Worm (Caenorhabditis elegans) whole organism, L1 larva: ENCODE results near the gene K07F5.7.

Experiments
- C16A3.4 ChIP-seq: fragments of 150-350 bp; optimal IDR thresholded peaks from 2 replicates; lab custom pipeline; 2014; ENCODE audit warnings: missing biosample characterization, missing genetic modification characterization
- F16B12.6 ChIP-seq: fragments of 150-350 bp; optimal IDR thresholded peaks from 2 replicates; lab custom pipeline; 2014; ENCODE audit warnings: missing biosample characterization, missing genetic modification characterization
- aha-1 ChIP-seq: fragments of 150-350 bp; optimal IDR thresholded peaks from 2 replicates; lab custom pipeline; 2014; ENCODE audit warnings: missing biosample characterization, missing genetic modification characterization
- aly-2 ChIP-seq: fragments of 150-350 bp; optimal IDR thresholded peaks from 2 replicates; lab custom pipeline; 2014; ENCODE audit warnings: missing biosample characterization, missing genetic modification characterization
- ama-1 ChIP-seq: fragments of 150-350 bp; optimal IDR thresholded peaks from 2 replicates; lab custom pipeline; 2014
- blmp-1 ChIP-seq: fragments of 150-350 bp; optimal IDR thresholded peaks from 2 replicates; lab custom pipeline; 2014; ENCODE audit warnings: missing biosample characterization, missing genetic modification characterization
- ceh-63 ChIP-seq: fragments of 200-800 bp; sonication (Bioruptor generic); optimal IDR thresholded peaks from 2 replicates; lab custom pipeline; 2018; ENCODE audit warnings: mild to moderate bottlenecking, missing genetic modification characterization, missing compliant biosample characterization
- ceh-8 ChIP-seq: fragments of 200-800 bp; sonication (Bioruptor generic); optimal IDR thresholded peaks from 2 replicates; lab custom pipeline; 2018; ENCODE audit warnings: mild to moderate bottlenecking, missing genetic modification characterization, moderate library complexity, missing compliant biosample characterization
- ceh-82 ChIP-seq, 3 experiments: fragments of 150-350 bp in 1 of 3; sonication (generic microtip) in 2 of 3; optimal IDR thresholded peaks; 2 replicates each; lab custom pipeline; 2014 to 2017; ENCODE audit warnings: missing biosample characterization in 3 of 3, missing genetic modification characterization in 3 of 3
- ceh-90 ChIP-seq: sonication (generic microtip); optimal IDR thresholded peaks from 2 replicates; lab custom pipeline; 2016; ENCODE audit warnings: missing genetic modification characterization, missing compliant biosample characterization
- dpl-1 ChIP-seq, 3 experiments: fragments of 150-350 bp in 2 of 3; sonication (generic microtip) in 1 of 3; optimal IDR thresholded peaks; 2 replicates each; lab custom pipeline; 2014 to 2017; ENCODE audit warnings: missing biosample characterization in 3 of 3, missing genetic modification characterization in 3 of 3, missing genetic modification reagents in 3 of 3
- efl-1 ChIP-seq, 4 experiments: fragments of 150-350 bp; optimal IDR thresholded peaks in 3 of 4; peaks in 1 of 4; 1 replicate in 1 of 4; 2 replicates in 3 of 4; lab custom pipeline; 2014; ENCODE audit warnings: missing biosample characterization in 2 of 4, missing genetic modification characterization in 2 of 4, missing genetic modification reagents in 2 of 4
- efl-3 ChIP-seq: fragments of 200-800 bp; sonication (Bioruptor generic); optimal IDR thresholded peaks from 2 replicates; lab custom pipeline; 2018; ENCODE audit warnings: mild to moderate bottlenecking, missing genetic modification characterization, missing compliant biosample characterization
- elt-3 ChIP-seq, 6 experiments: fragments of 150-350 bp in 1 of 6; sonication (generic microtip); optimal IDR thresholded peaks; 2 replicates each; lab custom pipeline; 2017 to 2018; ENCODE audit warnings: missing biosample characterization in 6 of 6, missing genetic modification characterization in 6 of 6, inconsistent platforms in 1 of 6
- ets-5 ChIP-seq: fragments of 200-800 bp; sonication (Bioruptor generic); IDR thresholded peaks from 2 replicates; pipeline ENCODE4 v1.3.6; 2022; ENCODE audit warnings: missing genetic modification characterization, missing compliant biosample characterization
- fkh-4 ChIP-seq: sonication (generic microtip); optimal IDR thresholded peaks from 2 replicates; lab custom pipeline; 2016; ENCODE audit warnings: missing compliant biosample characterization, missing genetic modification characterization, borderline replicate concordance
- grh-1 ChIP-seq: fragments of 200-800 bp; sonication (Bioruptor generic); IDR thresholded peaks from 2 replicates; pipeline ENCODE4 v1.3.6; 2022; ENCODE audit warnings: missing genetic modification reagents, missing genetic modification characterization, missing compliant biosample characterization
- hlh-17 ChIP-seq: fragments of 200-800 bp; sonication (Bioruptor generic); optimal IDR thresholded peaks from 2 replicates; lab custom pipeline; 2018; ENCODE audit warnings: missing genetic modification characterization, mild to moderate bottlenecking, missing compliant biosample characterization, moderate library complexity, borderline replicate concordance
- hlh-4 ChIP-seq: sonication (generic microtip); optimal IDR thresholded peaks from 2 replicates; lab custom pipeline; 2016; ENCODE audit warnings: mild to moderate bottlenecking, missing genetic modification characterization, missing compliant biosample characterization
- hpl-2 ChIP-seq: fragments of 150-350 bp; optimal IDR thresholded peaks from 2 replicates; lab custom pipeline; 2014; ENCODE audit warnings: missing biosample characterization, missing genetic modification reagents, missing genetic modification characterization
- isw-1 ChIP-seq: fragments of 200-800 bp; sonication (Bioruptor generic); IDR thresholded peaks from 2 replicates; pipeline ENCODE4 v1.3.6; 2022; ENCODE audit warnings: missing genetic modification characterization, missing compliant biosample characterization
- lin-13 ChIP-seq: fragments of 150-350 bp; optimal IDR thresholded peaks from 2 replicates; lab custom pipeline; 2014; ENCODE audit warnings: missing biosample characterization, missing genetic modification reagents, missing genetic modification characterization
- lin-14 ChIP-seq: fragments of 200-800 bp; sonication (Bioruptor generic); optimal IDR thresholded peaks from 2 replicates; lab custom pipeline; 2018; ENCODE audit warnings: mild to moderate bottlenecking, missing genetic modification characterization, moderate library complexity, missing compliant biosample characterization
- lin-15B ChIP-seq: fragments of 150-350 bp; sonication (generic microtip); optimal IDR thresholded peaks from 3 replicates; lab custom pipeline; 2014; ENCODE audit warnings: missing biosample characterization, missing genetic modification characterization
- lin-35 ChIP-seq, 2 experiments: fragments of 150-350 bp; optimal IDR thresholded peaks; 2 replicates each; lab custom pipeline; 2014; ENCODE audit warnings: missing biosample characterization in 2 of 2, missing genetic modification characterization in 2 of 2, missing genetic modification reagents in 2 of 2
- lir-3 ChIP-seq: sonication (generic microtip); optimal IDR thresholded peaks from 2 replicates; lab custom pipeline; 2016; ENCODE audit warnings: mild to moderate bottlenecking, missing genetic modification characterization, moderate library complexity, missing compliant biosample characterization; ENCODE audit not compliant: poor library complexity
- lsy-2 ChIP-seq, 2 experiments: fragments of 150-350 bp; optimal IDR thresholded peaks; 2 replicates each; lab custom pipeline; 2014; ENCODE audit warnings: missing biosample characterization in 2 of 2, missing genetic modification characterization in 2 of 2
- mab-9 ChIP-seq: fragments of 200-800 bp; sonication (Bioruptor generic); IDR thresholded peaks from 2 replicates; pipeline ENCODE4 v1.3.6; 2022; ENCODE audit warnings: missing genetic modification reagents, missing genetic modification characterization, missing compliant biosample characterization
- mdl-1 ChIP-seq, 2 experiments: fragments of 150-350 bp; optimal IDR thresholded peaks; 2 replicates each; lab custom pipeline; 2014 to 2017; ENCODE audit warnings: missing biosample characterization in 2 of 2, missing genetic modification characterization in 2 of 2, inconsistent platforms in 1 of 2
- mef-2 ChIP-seq: fragments of 150-350 bp; optimal IDR thresholded peaks from 2 replicates; lab custom pipeline; 2014; ENCODE audit warnings: missing biosample characterization, missing genetic modification characterization
- mep-1 ChIP-seq: fragments of 150-350 bp; optimal IDR thresholded peaks from 2 replicates; lab custom pipeline; 2014; ENCODE audit warnings: missing biosample characterization, missing genetic modification characterization
- nhr-11 ChIP-seq: fragments of 150-350 bp; optimal IDR thresholded peaks from 2 replicates; lab custom pipeline; 2014; ENCODE audit warnings: missing biosample characterization, missing genetic modification characterization
- nhr-12 ChIP-seq: sonication (generic microtip); optimal IDR thresholded peaks from 2 replicates; lab custom pipeline; 2017; ENCODE audit warnings: missing biosample characterization, missing genetic modification characterization
- nhr-19 ChIP-seq: fragments of 200-800 bp; sonication (Bioruptor generic); conservative IDR thresholded peaks from 2 replicates; pipeline ENCODE4 v1.3.6; 2022; ENCODE audit warnings: missing genetic modification characterization, missing compliant biosample characterization
- nhr-20 ChIP-seq: sonication (generic microtip); optimal IDR thresholded peaks from 2 replicates; lab custom pipeline; 2016; ENCODE audit warnings: mild to moderate bottlenecking, missing genetic modification characterization, missing compliant biosample characterization
- nhr-237 ChIP-seq: fragments of 150-350 bp; optimal IDR thresholded peaks from 2 replicates; lab custom pipeline; 2014; ENCODE audit warnings: missing biosample characterization, missing genetic modification characterization
- nhr-28 ChIP-seq: fragments of 150-350 bp; optimal IDR thresholded peaks from 2 replicates; lab custom pipeline; 2014; ENCODE audit warnings: missing biosample characterization, missing genetic modification characterization
- nhr-76 ChIP-seq: sonication (generic microtip); optimal IDR thresholded peaks from 2 replicates; lab custom pipeline; 2017; ENCODE audit warnings: missing biosample characterization, missing genetic modification characterization
- nhr-77 ChIP-seq: fragments of 150-350 bp; optimal IDR thresholded peaks from 2 replicates; lab custom pipeline; 2014; ENCODE audit warnings: missing biosample characterization, missing genetic modification characterization
- nhr-84 ChIP-seq: sonication (generic microtip); optimal IDR thresholded peaks from 2 replicates; lab custom pipeline; 2017; ENCODE audit warnings: missing biosample characterization, missing genetic modification characterization
- nhr-85 ChIP-seq: sonication (generic microtip); peaks from one replicate; lab custom pipeline; 2016; ENCODE audit warnings: missing genetic modification characterization, inconsistent platforms, missing compliant biosample characterization
- nhr-90 ChIP-seq: sonication (generic microtip); optimal IDR thresholded peaks from 2 replicates; lab custom pipeline; 2016; ENCODE audit warnings: mild to moderate bottlenecking, missing genetic modification characterization, missing compliant biosample characterization; ENCODE audit not compliant: poor library complexity
- pax-3 ChIP-seq: fragments of 200-800 bp; sonication (Bioruptor generic); optimal IDR thresholded peaks from 2 replicates; lab custom pipeline; 2018; ENCODE audit warnings: mild to moderate bottlenecking, missing genetic modification characterization, moderate library complexity, missing compliant biosample characterization
- pqm-1 ChIP-seq: sonication (generic microtip); optimal IDR thresholded peaks from 3 replicates; lab custom pipeline; 2017; ENCODE audit warnings: missing biosample characterization, missing genetic modification characterization
- skn-1 ChIP-seq: fragments of 150-350 bp; optimal IDR thresholded peaks from 2 replicates; lab custom pipeline; 2014; ENCODE audit warnings: missing biosample characterization, missing genetic modification characterization
- snpc-4 ChIP-seq: fragments of 150-350 bp; optimal IDR thresholded peaks from 2 replicates; lab custom pipeline; 2014; ENCODE audit warnings: missing biosample characterization, missing genetic modification characterization
- sox-4 ChIP-seq: sonication (generic microtip); optimal IDR thresholded peaks from 2 replicates; lab custom pipeline; 2016; ENCODE audit warnings: missing genetic modification characterization, missing compliant biosample characterization
- tbx-2 ChIP-seq: sonication (generic microtip); optimal IDR thresholded peaks from 2 replicates; lab custom pipeline; 2016; ENCODE audit warnings: missing genetic modification characterization, missing compliant biosample characterization
- tlp-1 ChIP-seq: fragments of 150-350 bp; optimal IDR thresholded peaks from 2 replicates; lab custom pipeline; 2014; ENCODE audit warnings: missing biosample characterization, missing genetic modification characterization
- xbp-1 ChIP-seq: sonication (generic microtip); optimal IDR thresholded peaks from 2 replicates; lab custom pipeline; 2016; ENCODE audit warnings: missing genetic modification characterization, missing compliant biosample characterization
- zag-1 ChIP-seq: fragments of 150-350 bp; optimal IDR thresholded peaks from 2 replicates; lab custom pipeline; 2014; ENCODE audit warnings: missing biosample characterization, missing genetic modification characterization
- zip-4 ChIP-seq: fragments of 200-800 bp; sonication (Bioruptor generic); optimal IDR thresholded peaks from 2 replicates; lab custom pipeline; 2018; ENCODE audit warnings: mild to moderate bottlenecking, missing genetic modification characterization, moderate library complexity, missing compliant biosample characterization
- ztf-11 ChIP-seq, 2 experiments: sonication (generic microtip); optimal IDR thresholded peaks; 2 replicates each; lab custom pipeline; 2016 to 2017; ENCODE audit warnings: missing genetic modification characterization in 2 of 2, missing biosample characterization in 1 of 2, missing compliant biosample characterization in 1 of 2

K07F5.7 gene

DNA sequence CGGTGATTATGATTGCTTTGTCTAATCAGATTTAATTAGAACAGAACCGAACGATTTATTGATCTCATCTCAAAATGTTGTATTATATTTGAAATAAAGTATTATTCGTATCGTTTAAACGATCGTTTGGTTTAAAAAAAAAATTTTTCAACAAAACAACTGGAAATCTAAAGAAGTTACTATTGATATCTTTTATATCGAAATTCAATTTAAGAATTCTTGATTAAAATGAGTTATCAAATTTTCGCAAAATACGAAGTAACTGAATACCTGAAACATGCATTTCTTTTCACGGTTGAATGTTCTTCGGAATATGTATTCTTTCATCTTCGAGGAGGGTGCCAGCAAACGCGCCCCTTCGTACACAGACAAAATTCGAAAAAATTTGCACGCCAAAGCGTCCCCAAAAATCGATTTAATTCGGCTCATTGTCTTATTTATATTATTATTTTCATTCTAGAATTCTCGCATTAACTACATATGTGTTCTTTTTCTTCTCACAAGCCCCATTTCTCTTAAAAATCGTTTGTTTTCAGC is 10.0 kb upstream of the K07F5.7 start, which contains the start of gene npp-1:
Gene npp-1, plus strand, starts transcription at position 537 of the 537 bp plus-strand sequence.
- no peak for TF ChIP-seq nhr-84
- no peak for TF ChIP-seq lin-14 (GFP tag; lab: Kevin White, UChicago)
- TF ChIP-seq mdl-1 (tag; optimal IDR thresholded peaks at IDR 0.05; lab: Kevin White, UChicago): no peak
- peak in 1 of 3 experiments; percentile 20 for TF ChIP-seq ceh-82 (tag; optimal IDR thresholded peaks at IDR 0.05; lab: Kevin White, UChicago)
- no peak for TF ChIP-seq ceh-8 (GFP tag; lab: Kevin White, UChicago)
- TF ChIP-seq hlh-17: no peak
- TF ChIP-seq C16A3.4: peak; percentile 79
- TF ChIP-seq tbx-2 (tag; lab: Kevin White, UChicago): no peak
- no peak for TF ChIP-seq aha-1 (tag; lab: Kevin White, UChicago)
- peak; percentile 46 for TF ChIP-seq lir-3 (tag; lab: Kevin White, UChicago)
- no peak for TF ChIP-seq efl-3 (GFP tag; lab: Kevin White, UChicago)
- TF ChIP-seq skn-1: no peak
- no peak for TF ChIP-seq nhr-11 (tag; lab: Kevin White, UChicago)
- no peak for TF ChIP-seq ama-1
- no peak for TF ChIP-seq pqm-1
- TF ChIP-seq tlp-1 (tag; lab: Kevin White, UChicago): no peak
- TF ChIP-seq dpl-1 (GFP tag; optimal IDR thresholded peaks at IDR 0.05; lab: Kevin White, UChicago): peak; percentile 49 to 69 (median 49)
- TF ChIP-seq ceh-63: no peak
- TF ChIP-seq lsy-2 (tag; optimal IDR thresholded peaks at IDR 0.05; lab: Kevin White, UChicago): peak in 1 of 2 experiments; percentile 70
- TF ChIP-seq xbp-1 (tag; lab: Kevin White, UChicago): no peak
- TF ChIP-seq hpl-2 (GFP tag; lab: Kevin White, UChicago): no peak
- TF ChIP-seq nhr-237 (tag; lab: Kevin White, UChicago): no peak
- TF ChIP-seq nhr-28 (tag; lab: Kevin White, UChicago): no peak
- TF ChIP-seq ztf-11 (tag; optimal IDR thresholded peaks at IDR 0.05; lab: Kevin White, UChicago): no peak
- TF ChIP-seq lin-35 (GFP tag; optimal IDR thresholded peaks at IDR 0.05; lab: Kevin White, UChicago): peak; percentile 34 to 81
- no peak for TF ChIP-seq snpc-4 (tag; lab: Kevin White, UChicago)
- TF ChIP-seq nhr-12 (tag; lab: Kevin White, UChicago): no peak
- no peak for TF ChIP-seq mep-1
- TF ChIP-seq nhr-20: peak; percentile 37
- no peak for TF ChIP-seq fkh-4
- no peak for TF ChIP-seq zip-4 (GFP tag; lab: Kevin White, UChicago)
- TF ChIP-seq zag-1 (tag; lab: Kevin White, UChicago): no peak
- peak; percentile 9 for TF ChIP-seq F16B12.6 (tag; lab: Kevin White, UChicago)
- no peak for TF ChIP-seq sox-4 (tag; lab: Kevin White, UChicago)
- TF ChIP-seq nhr-77 (tag; lab: Kevin White, UChicago): no peak
- TF ChIP-seq grh-1 (GFP tag; lab: Robert Waterston, UW): no peak
- TF ChIP-seq nhr-19: no peak
- TF ChIP-seq aly-2: no peak
- peak in 1 of 6 experiments; percentile 24 for TF ChIP-seq elt-3 (tag; optimal IDR thresholded peaks at IDR 0.05; lab: Kevin White, UChicago)
- TF ChIP-seq isw-1 (GFP tag; lab: Robert Waterston, UW): peak; percentile 10; the same call in 1 of the 2 replicates
- TF ChIP-seq nhr-76 (tag; lab: Kevin White, UChicago): no peak
- TF ChIP-seq mef-2 (tag; lab: Kevin White, UChicago): no peak
- peak; percentile 37 for TF ChIP-seq lin-15B (tag; lab: Kevin White, UChicago)
- no peak for TF ChIP-seq nhr-85 (tag; lab: Kevin White, UChicago)
- no peak for TF ChIP-seq ceh-90 (tag; lab: Kevin White, UChicago)
- peak; percentile 17 for TF ChIP-seq nhr-90 (tag; lab: Kevin White, UChicago)
- TF ChIP-seq lin-13 (GFP tag; lab: Kevin White, UChicago): peak; percentile 35
- TF ChIP-seq mab-9 (GFP tag; lab: Robert Waterston, UW): no peak
- peak; percentile 62 to 72 for TF ChIP-seq efl-1 (optimal IDR thresholded peaks at IDR 0.05; lab: Kevin White, UChicago)
- TF ChIP-seq efl-1 (GFP tag; optimal IDR thresholded peaks at IDR 0.05 in 1 of 2; lab: Kevin White, UChicago): peak; percentile 56 to 90
- TF ChIP-seq hlh-4 (tag; lab: Kevin White, UChicago): no peak
- TF ChIP-seq blmp-1: peak; percentile 36
- TF ChIP-seq pax-3 (tag; lab: Kevin White, UChicago): no peak
- no peak for TF ChIP-seq ets-5 (GFP tag; lab: Robert Waterston, UW)
